Fruit fly (Drosophila melanogaster) ovary, adult (tissue): Measurements from ENCODE around the gene otu.

Experiments
- CG17801 ChIP-seq: fragments of 200-800 bp; optimal IDR thresholded peaks from 2 replicates; lab custom pipeline; 2019; ENCODE audit warnings: missing biosample characterization, mild to moderate bottlenecking, missing genetic modification characterization, moderate library complexity; ENCODE audit not compliant: partially characterized antibody

Gene otu

dm6 chrX:8450214-8450904 is 39.0 kb downstream of the otu start:
- TF ChIP-seq CG17801 (GFP tag; lab: Kevin White, UChicago) = no peak

- TF ChIP-seq CG17801 (GFP tag; lab: Kevin White, UChicago) = no peak
These were observed 41.2 kb downstream of the otu start for dm6 chrX:8448171-8448570.

dm6 chrX:8447166-8447565 is 42.2 kb downstream of the otu start:
- TF ChIP-seq CG17801 (GFP tag; lab: Kevin White, UChicago) = no peak

dm6 chrX:8444883-8445572 is 44.3 kb downstream of the otu start:
- TF ChIP-seq CG17801 (GFP tag; lab: Kevin White, UChicago) = peak; percentile 9

dm6 chrX:8444279-8444678 is 45.1 kb downstream of the otu start:
- no peak for TF ChIP-seq CG17801 (GFP tag; lab: Kevin White, UChicago)

- no peak for TF ChIP-seq CG17801 (GFP tag; lab: Kevin White, UChicago)
These were observed 46.4 kb downstream of the otu start for dm6 chrX:8442912-8443311.

- TF ChIP-seq CG17801 (GFP tag; lab: Kevin White, UChicago) = no peak
These were observed 47.2 kb downstream of the otu start, which contains the start of gene CG12123 for dm6 chrX:8442161-8442560. Gene CG12123 (minus strand): TSS chrX:8442348.

- TF ChIP-seq CG17801 (GFP tag; lab: Kevin White, UChicago) = peak; percentile 50
These were observed 51.8 kb downstream of the otu start, which contains the start of gene Miga for dm6 chrX:8437285-8438110. Gene Miga (minus strand): TSS chrX:8437820.

- peak; percentile 89 for TF ChIP-seq CG17801 (GFP tag; lab: Kevin White, UChicago)
These were observed 52.6 kb downstream of the otu start, which contains the start of gene CG1440 for dm6 chrX:8436656-8437284. Gene CG1440 (plus strand): TSS chrX:8437057.
